Fruit fly (Drosophila melanogaster) whole organism, embryonic: Measurements from ENCODE around the gene uncNacbeta.

ENCODE experiments used
- Abd-B ChIP-seq: fragments of 200-800 bp; sonication (Bioruptor generic); optimal IDR thresholded peaks from 2 replicates; lab custom pipeline; 2018; ENCODE audit warnings: missing biosample characterization, mild to moderate bottlenecking, missing genetic modification characterization, moderate library complexity
- Ada2b ChIP-seq: fragments of 200-800 bp; sonication (Bioruptor generic); IDR thresholded peaks from 2 replicates; pipeline ENCODE4 v1.3.6; 2022; ENCODE audit warnings: missing biosample characterization, missing genetic modification characterization
- Blimp-1 ChIP-seq: fragments of 200-800 bp; sonication (Bioruptor generic); optimal IDR thresholded peaks from 3 replicates; lab custom pipeline; 2018; ENCODE audit warnings: missing biosample characterization, missing genetic modification characterization, mild to moderate bottlenecking, moderate library complexity, missing genetic modification reagents
- CG10959 ChIP-seq: fragments of 200-800 bp; sonication (Bioruptor generic); IDR thresholded peaks from 2 replicates; pipeline ENCODE4 v1.3.6; 2022; ENCODE audit warnings: missing biosample characterization, missing genetic modification characterization
- CG12299 ChIP-seq: fragments of 200-800 bp; sonication (Bioruptor generic); optimal IDR thresholded peaks from 2 replicates; lab custom pipeline; 2018; ENCODE audit warnings: missing biosample characterization, mild to moderate bottlenecking, missing genetic modification characterization
- CG14667 ChIP-seq: fragments of 200-800 bp; sonication (Bioruptor generic); IDR thresholded peaks from 2 replicates; pipeline ENCODE4 v1.3.6; 2022; ENCODE audit warnings: missing biosample characterization, missing genetic modification characterization
- CG15011 ChIP-seq: fragments of 200-800 bp; sonication (Bioruptor generic); optimal IDR thresholded peaks from 3 replicates; lab custom pipeline; 2018; ENCODE audit warnings: missing biosample characterization, mild to moderate bottlenecking, missing genetic modification characterization
- CG15479 ChIP-seq: fragments of 200-800 bp; sonication (Bioruptor generic); optimal IDR thresholded peaks from 3 replicates; lab custom pipeline; 2019; ENCODE audit warnings: missing biosample characterization, mild to moderate bottlenecking, missing genetic modification characterization, moderate library complexity
- CG2889 ChIP-seq: fragments of 200-800 bp; sonication (Bioruptor generic); IDR thresholded peaks from 3 replicates; pipeline ENCODE4 v1.3.6; 2022; ENCODE audit warnings: missing biosample characterization, missing genetic modification characterization
- CG30431 ChIP-seq: fragments of 200-800 bp; sonication (Bioruptor generic); optimal IDR thresholded peaks from 2 replicates; lab custom pipeline; 2017; ENCODE audit warnings: missing biosample characterization, missing genetic modification characterization
- CG3407 ChIP-seq: fragments of 200-800 bp; sonication (Bioruptor generic); optimal IDR thresholded peaks from 2 replicates; lab custom pipeline; 2018; ENCODE audit warnings: missing biosample characterization, mild to moderate bottlenecking, missing genetic modification characterization
- CG3726 ChIP-seq: fragments of 200-800 bp; sonication (Bioruptor generic); IDR thresholded peaks from 3 replicates; pipeline ENCODE4, ENCODE4 v1.3.6; 2022; ENCODE audit warnings: missing biosample characterization, missing genetic modification characterization
- CG4282 ChIP-seq: fragments of 200-800 bp; sonication (Bioruptor generic); optimal IDR thresholded peaks from 2 replicates; lab custom pipeline; 2016; ENCODE audit warnings: missing biosample characterization, missing genetic modification characterization
- CG6813 ChIP-seq: fragments of 200-800 bp; sonication (Bioruptor generic); optimal IDR thresholded peaks from 2 replicates; lab custom pipeline; 2017; ENCODE audit warnings: missing biosample characterization, missing genetic modification characterization, mild to moderate bottlenecking, moderate library complexity, missing genetic modification reagents
- CG7271 ChIP-seq: fragments of 200-800 bp; sonication (Bioruptor generic); optimal IDR thresholded peaks from 2 replicates; lab custom pipeline; 2018; ENCODE audit warnings: missing biosample characterization, mild to moderate bottlenecking, missing genetic modification characterization, moderate library complexity
- CG7839 ChIP-seq: fragments of 200-800 bp; sonication (Bioruptor generic); optimal IDR thresholded peaks from 3 replicates; lab custom pipeline; 2018; ENCODE audit warnings: missing biosample characterization, mild to moderate bottlenecking, missing genetic modification characterization, moderate library complexity
- CG8290 ChIP-seq, 3 experiments: fragments of 200-800 bp; sonication (Bioruptor generic); optimal IDR thresholded peaks; 2 replicates each; lab custom pipeline; 2016 to 2019; ENCODE audit warnings: missing biosample characterization in 3 of 3, missing genetic modification characterization in 3 of 3, mild to moderate bottlenecking in 2 of 3, moderate library complexity in 1 of 3
- CG9609 ChIP-seq: fragments of 200-800 bp; sonication (Bioruptor generic); optimal IDR thresholded peaks from 3 replicates; lab custom pipeline; 2016; ENCODE audit warnings: missing biosample characterization, missing genetic modification characterization
- Fer1 ChIP-seq: fragments of 200-800 bp; sonication (Bioruptor generic); optimal IDR thresholded peaks from 2 replicates; lab custom pipeline; 2017; ENCODE audit warnings: missing biosample characterization, mild to moderate bottlenecking, missing genetic modification characterization
- H2.0 ChIP-seq: fragments of 200-800 bp; sonication (Bioruptor generic); IDR thresholded peaks from 2 replicates; pipeline ENCODE4 v1.3.6; 2022; ENCODE audit warnings: missing biosample characterization, missing genetic modification characterization
- HLH3B ChIP-seq: fragments of 200-800 bp; sonication (Bioruptor generic); IDR thresholded peaks from 2 replicates; pipeline ENCODE4 v1.3.6; 2022; ENCODE audit warnings: missing biosample characterization, missing genetic modification characterization
- Meics ChIP-seq: fragments of 200-800 bp; sonication (Bioruptor generic); optimal IDR thresholded peaks from 2 replicates; lab custom pipeline; 2017; ENCODE audit warnings: missing biosample characterization, mild to moderate bottlenecking, missing genetic modification characterization
- Mes4 ChIP-seq: fragments of 200-800 bp; sonication (Bioruptor generic); optimal IDR thresholded peaks from 2 replicates; lab custom pipeline; 2016; ENCODE audit warnings: missing biosample characterization, missing genetic modification characterization
- PHDP ChIP-seq: fragments of 200-800 bp; sonication (Bioruptor generic); optimal IDR thresholded peaks from 3 replicates; lab custom pipeline; 2018; ENCODE audit warnings: missing biosample characterization, mild to moderate bottlenecking, missing genetic modification characterization, moderate library complexity
- Poxn ChIP-seq: fragments of 200-800 bp; sonication (Bioruptor generic); IDR thresholded peaks from 2 replicates; pipeline ENCODE4 v1.3.6; 2022; ENCODE audit warnings: missing biosample characterization, missing genetic modification characterization
- Ssrp ChIP-seq: fragments of 200-800 bp; sonication (Bioruptor generic); optimal IDR thresholded peaks from 2 replicates; lab custom pipeline; 2018; ENCODE audit warnings: missing biosample characterization, mild to moderate bottlenecking, missing genetic modification characterization, moderate library complexity
- abd-A ChIP-seq: fragments of 200-800 bp; sonication (Bioruptor generic); optimal IDR thresholded peaks from 3 replicates; lab custom pipeline; 2019; ENCODE audit warnings: missing biosample characterization, mild to moderate bottlenecking, missing genetic modification characterization, moderate library complexity
- ac ChIP-seq: fragments of 200-800 bp; sonication (Bioruptor generic); optimal IDR thresholded peaks from 3 replicates; lab custom pipeline; 2017; ENCODE audit warnings: missing biosample characterization, mild to moderate bottlenecking, missing genetic modification characterization
- cg ChIP-seq: fragments of 200-800 bp; sonication (Bioruptor generic); optimal IDR thresholded peaks from 3 replicates; lab custom pipeline; 2019; ENCODE audit warnings: missing biosample characterization, mild to moderate bottlenecking, missing genetic modification characterization, moderate library complexity
- chm ChIP-seq: fragments of 200-800 bp; sonication (Bioruptor generic); IDR thresholded peaks from 2 replicates; pipeline ENCODE4 v1.3.6; 2022; ENCODE audit warnings: missing biosample characterization, missing genetic modification characterization
- crp ChIP-seq, 2 experiments: fragments of 200-800 bp; sonication (Bioruptor generic); optimal IDR thresholded peaks; 2 replicates in 1 of 2; 3 replicates in 1 of 2; lab custom pipeline; 2017; ENCODE audit warnings: missing biosample characterization in 2 of 2, missing genetic modification characterization in 2 of 2, mild to moderate bottlenecking in 1 of 2, moderate library complexity in 1 of 2
- da ChIP-seq: fragments of 200-800 bp; sonication (Bioruptor generic); optimal IDR thresholded peaks from 2 replicates; lab custom pipeline; 2016; ENCODE audit warnings: missing biosample characterization, missing genetic modification characterization
- en ChIP-seq: fragments of 200-800 bp; sonication (Bioruptor generic); optimal IDR thresholded peaks from 2 replicates; lab custom pipeline; 2016; ENCODE audit warnings: missing biosample characterization, missing genetic modification characterization
- ewg ChIP-seq: fragments of 200-800 bp; sonication (Bioruptor generic); optimal IDR thresholded peaks from 3 replicates; lab custom pipeline; 2017; ENCODE audit warnings: mild to moderate bottlenecking, missing biosample characterization, missing genetic modification reagents, missing genetic modification characterization
- exex ChIP-seq: fragments of 200-800 bp; sonication (Bioruptor generic); optimal IDR thresholded peaks from 4 replicates; lab custom pipeline; 2018; ENCODE audit warnings: missing biosample characterization, mild to moderate bottlenecking, missing genetic modification characterization, moderate library complexity
- fd96Cb ChIP-seq: fragments of 200-800 bp; sonication (Bioruptor generic); optimal IDR thresholded peaks from 2 replicates; lab custom pipeline; 2018; ENCODE audit warnings: missing biosample characterization, mild to moderate bottlenecking, missing genetic modification characterization, moderate library complexity
- gfzf ChIP-seq: fragments of 200-800 bp; sonication (Bioruptor generic); optimal IDR thresholded peaks from 2 replicates; lab custom pipeline; 2016; ENCODE audit warnings: missing biosample characterization, mild to moderate bottlenecking, missing genetic modification characterization, moderate library complexity
- jumu ChIP-seq: fragments of 200-800 bp; sonication (Bioruptor generic); optimal IDR thresholded peaks from 3 replicates; lab custom pipeline; 2016; ENCODE audit warnings: missing biosample characterization, missing genetic modification characterization
- lov ChIP-seq, 2 experiments: fragments of 200-800 bp in 1 of 2; fragments of >200 bp in 1 of 2; sonication (Bioruptor generic) in 1 of 2; IDR thresholded peaks in 1 of 2; optimal IDR thresholded peaks in 1 of 2; 2 replicates in 1 of 2; 3 replicates in 1 of 2; pipeline versions ENCODE4 v1.3.6 to Lab custom; 2017 to 2022; ENCODE audit warnings: missing biosample characterization in 1 of 2, missing genetic modification characterization in 1 of 2
- mam ChIP-seq: fragments of 200-800 bp; sonication (Bioruptor generic); optimal IDR thresholded peaks from 3 replicates; lab custom pipeline; 2016; ENCODE audit warnings: missing biosample characterization, missing genetic modification characterization
- mld ChIP-seq: fragments of 200-800 bp; sonication (Bioruptor generic); IDR thresholded peaks from 3 replicates; pipeline ENCODE4 v1.3.6; 2022; ENCODE audit warnings: missing biosample characterization, missing genetic modification characterization; ENCODE audit not compliant: partially characterized antibody
- seq ChIP-seq: fragments of 200-800 bp; sonication (Bioruptor generic); IDR thresholded peaks from 2 replicates; pipeline ENCODE4 v1.3.6; 2022; ENCODE audit warnings: missing biosample characterization, missing genetic modification characterization
- sna ChIP-seq: fragments of 200-800 bp; sonication (Bioruptor generic); IDR thresholded peaks from 2 replicates; pipeline ENCODE4 v1.3.6; 2022; ENCODE audit warnings: missing biosample characterization, missing genetic modification characterization; ENCODE audit not compliant: partially characterized antibody
- sug ChIP-seq: fragments of 200-800 bp; optimal IDR thresholded peaks from 2 replicates; lab custom pipeline; 2019; ENCODE audit warnings: missing biosample characterization, mild to moderate bottlenecking, missing genetic modification characterization, moderate library complexity
- vfl ChIP-seq: fragments of 200-800 bp; sonication (Bioruptor generic); optimal IDR thresholded peaks from 2 replicates; lab custom pipeline; 2016; ENCODE audit warnings: missing biosample characterization, missing genetic modification characterization
- wdn ChIP-seq: fragments of 200-800 bp; sonication (Bioruptor generic); IDR thresholded peaks from 2 replicates; pipeline ENCODE4 v1.3.6; 2022; ENCODE audit warnings: missing biosample characterization, missing genetic modification characterization

The uncNacbeta gene

DNA sequence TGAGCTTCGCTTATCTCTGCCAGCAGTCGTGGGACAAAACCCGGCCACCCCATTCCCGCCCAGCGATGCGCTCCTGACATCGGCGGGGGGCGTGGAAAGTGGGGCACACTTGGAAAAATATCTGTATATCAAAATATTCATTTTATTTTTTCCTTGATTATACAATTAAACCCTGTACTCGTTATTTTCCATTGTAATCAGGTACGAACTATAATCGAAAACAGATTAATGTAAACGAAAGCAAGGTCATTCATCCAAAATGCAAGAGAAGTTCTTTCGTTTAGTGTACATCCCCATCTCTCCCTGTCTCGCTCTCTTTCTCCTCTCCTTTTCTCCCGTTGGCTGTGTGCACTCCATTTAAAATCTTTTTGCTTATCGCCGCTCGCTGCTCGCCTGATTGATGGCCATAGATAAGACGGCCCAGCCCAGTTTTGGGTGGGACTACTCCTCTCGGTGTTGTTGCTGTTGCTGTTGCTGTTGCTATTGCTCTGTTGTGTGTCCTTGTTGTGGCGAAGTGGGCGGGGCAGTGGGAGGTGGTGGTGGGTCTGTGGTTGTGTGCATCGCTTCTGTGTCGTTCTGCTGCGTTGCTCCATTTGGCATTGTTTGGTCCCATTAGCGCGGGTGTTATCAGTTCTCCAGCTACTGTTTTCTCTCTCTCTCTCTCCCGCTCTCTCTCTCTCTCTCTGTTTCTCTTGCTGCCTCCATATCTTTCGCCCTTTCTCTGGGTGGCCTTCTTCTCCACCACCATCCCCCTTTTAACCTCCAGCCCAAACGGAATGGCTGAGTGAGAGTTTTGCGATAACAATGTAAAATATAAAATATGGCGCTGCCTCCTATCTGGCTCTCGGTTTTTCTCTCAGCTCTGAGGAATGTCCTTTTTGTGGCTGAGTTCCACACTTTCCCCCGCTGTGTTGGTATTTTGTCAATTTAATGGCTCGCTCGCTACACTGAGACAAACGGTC is 47.3 kb downstream of the uncNacbeta start (continued):
- TF ChIP-seq CG4282 (peak; percentile 16), CG3407 (peak; percentile 68), CG7839 (tag; lab: Kevin White, UChicago) (peak; percentile 79), cg (peak; percentile 9), da (GFP tag; lab: Kevin White, UChicago) (peak; percentile 37), Ssrp (tag; lab: Kevin White, UChicago) (peak; percentile 76), CG10959 (GFP tag; lab: Robert Waterston, UW) (0 out of 2 replicates have a peak, but pooled peaks have one; percentile 25), Fer1 (GFP tag; lab: Kevin White, UChicago) (peak; percentile 86), CG6813 (GFP tag; lab: Kevin White, UChicago) (peak; percentile 75), Abd-B (GFP tag; lab: Kevin White, UChicago) (peak; percentile 51), seq (GFP tag; lab: Robert Waterston, UW) (peak; percentile 67), Ada2b (GFP tag; lab: Robert Waterston, UW) (peak; percentile 76), chm (no peak; the same call in 1 of the 2 replicates), CG30431 (peak; percentile 58), Meics (GFP tag; lab: Kevin White, UChicago) (peak; percentile 75), CG8290 (GFP tag; optimal IDR thresholded peaks at IDR 0.05; lab: Kevin White, UChicago) (no peak), CG8290 (tag; optimal IDR thresholded peaks at IDR 0.05; lab: Kevin White, UChicago) (peak in 1 of 2 experiments; percentile 69), ac (GFP tag; lab: Kevin White, UChicago) (no peak), CG15011 (GFP tag; lab: Kevin White, UChicago) (peak; percentile 63), en (peak; percentile 50), CG2889 (GFP tag; lab: Robert Waterston, UW) (peak; percentile 41; the same call in 1 of the 3 replicates), CG12299 (tag; lab: Kevin White, UChicago) (peak; percentile 54), CG14667 (GFP tag; lab: Robert Waterston, UW) (peak; percentile 68; the same call in 1 of the 2 replicates), fd96Cb (tag; lab: Kevin White, UChicago) (peak; percentile 86), sna (GFP tag; lab: Robert Waterston, UW) (no peak), abd-A (tag; lab: Kevin White, UChicago) (peak; percentile 74), sug (tag; lab: Kevin White, UChicago) (peak; percentile 55), mam (GFP tag; lab: Kevin White, UChicago) (peak; percentile 62), PHDP (tag; lab: Kevin White, UChicago) (peak; percentile 85), mld (GFP tag; lab: Robert Waterston, UW) (no peak), wdn (GFP tag; lab: Robert Waterston, UW) (peak; percentile 68), jumu (GFP tag; lab: Kevin White, UChicago) (peak; percentile 37), Poxn (GFP tag; lab: Robert Waterston, UW) (no peak), CG7271 (tag; lab: Kevin White, UChicago) (peak; percentile 4), crp (GFP tag; optimal IDR thresholded peaks at IDR 0.05; lab: Kevin White, UChicago) (peak in 1 of 2 experiments; percentile 8), Blimp-1 (peak; percentile 87), gfzf (no peak), CG9609 (peak; percentile 43), CG15479 (GFP tag; lab: Kevin White, UChicago) (peak; percentile 48), exex (tag; lab: Kevin White, UChicago) (no peak), H2.0 (GFP tag; lab: Robert Waterston, UW) (peak; percentile 50), vfl (GFP tag; lab: Kevin White, UChicago) (peak; percentile 50), CG3726 (peak; percentile 62; the same call in 1 of the 3 replicates), ewg (GFP tag; lab: Kevin White, UChicago) (peak; percentile 69), lov (optimal IDR thresholded peaks at IDR 0.05; lab: Kevin White, UChicago) (no peak), lov (GFP tag; IDR thresholded peaks at IDR 0.05; lab: Robert Waterston, UW) (peak; percentile 42; the same call in 1 of the 3 replicates), HLH3B (GFP tag; lab: Robert Waterston, UW) (peak; percentile 63), Mes4 (GFP tag; lab: Kevin White, UChicago) (peak; percentile 67)
